Fruit fly (Drosophila melanogaster) whole organism, wandering third instar larva: ENCODE data around the gene Acbp2.

Source experiments
- CG32264 ChIP-seq: fragments of 200-800 bp; sonication (Bioruptor generic); optimal IDR thresholded peaks from 2 replicates; lab custom pipeline; 2016; ENCODE audit warnings: missing biosample characterization, missing genetic modification characterization
- Jra ChIP-seq: sonication (Bioruptor generic); optimal IDR thresholded peaks from 2 replicates; lab custom pipeline; 2016; ENCODE audit warnings: missing biosample characterization, missing genetic modification characterization
- dsf ChIP-seq: sonication (Bioruptor generic); optimal IDR thresholded peaks from 2 replicates; lab custom pipeline; 2016; ENCODE audit warnings: missing biosample characterization, missing genetic modification characterization, borderline replicate concordance
- lola ChIP-seq: fragments of >200 bp; optimal IDR thresholded peaks from 2 replicates; lab custom pipeline; 2017; ENCODE audit warnings: missing biosample characterization, missing genetic modification characterization
- usp ChIP-seq: fragments of >200 bp; optimal IDR thresholded peaks from 2 replicates; lab custom pipeline; 2017; ENCODE audit warnings: missing biosample characterization, missing genetic modification characterization

DNA sequence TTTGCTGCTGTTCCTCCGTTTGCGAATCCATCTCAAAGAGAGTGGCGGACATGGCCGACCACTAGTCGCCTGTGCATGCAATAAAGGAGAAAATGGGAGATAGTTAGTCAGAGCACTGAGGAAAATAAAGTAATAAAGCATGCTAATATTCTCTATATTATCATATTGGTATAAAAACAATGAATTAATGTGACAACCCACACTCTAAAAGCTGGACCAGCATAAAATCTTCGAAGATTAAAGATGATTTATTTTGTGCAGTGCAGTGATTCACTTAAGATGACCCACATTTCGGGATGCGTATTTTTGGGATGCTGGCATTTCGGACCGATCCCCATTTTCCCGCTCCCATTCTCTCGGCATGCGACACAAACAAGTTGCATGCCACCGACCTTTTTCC is 16.1 kb downstream of the Acbp2 start:
- TF ChIP-seq CG32264 (GFP tag; lab: Kevin White, UChicago), result no peak
- no peak for TF ChIP-seq lola
- TF ChIP-seq dsf (GFP tag; lab: Kevin White, UChicago), result no peak
- no peak for TF ChIP-seq usp (GFP tag; lab: Kevin White, UChicago)
- TF ChIP-seq Jra (GFP tag; lab: Kevin White, UChicago), result no peak
